Fruit fly (Drosophila melanogaster) whole organism, embryonic: ENCODE data around the gene CG12182.

ENCODE experiments used
- CG11085 ChIP-seq: fragments of 200-800 bp; sonication (Bioruptor generic); IDR thresholded peaks from 2 replicates; pipeline ENCODE4 v1.3.6; 2022; ENCODE audit warnings: missing biosample characterization, missing genetic modification characterization
- CG2202 ChIP-seq: fragments of 200-800 bp; sonication (Bioruptor generic); optimal IDR thresholded peaks from 2 replicates; lab custom pipeline; 2018; ENCODE audit warnings: missing biosample characterization, mild to moderate bottlenecking, missing genetic modification characterization
- CG7556 ChIP-seq: fragments of 200-800 bp; sonication (Bioruptor generic); optimal IDR thresholded peaks from 2 replicates; lab custom pipeline; 2017; ENCODE audit warnings: missing biosample characterization, mild to moderate bottlenecking, missing genetic modification characterization
- p53 ChIP-seq: fragments of 200-800 bp; sonication (Bioruptor generic); optimal IDR thresholded peaks from 2 replicates; lab custom pipeline; 2016; ENCODE audit warnings: missing biosample characterization, missing genetic modification characterization
- ssp ChIP-seq: fragments of 200-800 bp; sonication (Bioruptor generic); IDR thresholded peaks from 2 replicates; pipeline ENCODE4 v1.3.6; 2022; ENCODE audit warnings: missing biosample characterization, missing genetic modification characterization
- unpg ChIP-seq: fragments of 200-800 bp; sonication (Bioruptor generic); optimal IDR thresholded peaks from 3 replicates; lab custom pipeline; 2018; ENCODE audit warnings: missing biosample characterization, mild to moderate bottlenecking, missing genetic modification characterization, moderate library complexity

DNA sequence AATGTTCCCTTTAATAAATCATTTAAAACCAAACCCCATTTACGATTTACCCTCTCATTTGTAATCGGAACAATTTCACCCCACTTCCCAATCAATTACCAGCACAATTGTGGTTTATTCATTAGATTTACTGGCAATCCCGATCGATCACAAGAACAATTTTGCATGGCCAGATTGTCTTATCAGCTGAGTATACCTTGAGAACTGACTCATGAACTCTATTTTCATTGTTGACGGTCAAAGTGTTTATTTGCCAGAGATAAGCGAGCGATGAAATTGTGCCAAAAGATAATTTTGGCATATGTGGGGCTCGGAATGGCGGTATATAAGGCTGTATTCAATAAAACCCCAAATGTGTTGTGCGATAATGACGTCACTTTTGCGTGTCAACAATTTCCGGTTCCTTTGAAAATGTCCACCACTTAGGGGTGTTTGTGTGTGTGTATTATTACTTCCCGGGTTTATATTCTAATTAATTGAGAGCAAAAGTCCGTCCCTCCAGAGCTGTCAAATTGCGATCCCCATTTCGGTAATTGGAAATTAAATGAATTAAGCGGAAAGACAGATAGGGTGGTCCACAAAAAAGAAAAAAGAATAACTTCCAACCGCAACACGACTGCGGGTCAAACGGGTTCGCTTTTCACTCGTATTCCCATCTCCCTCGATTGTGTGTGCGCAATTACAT is 26.3 kb downstream of the CG12182 start:
- TF ChIP-seq CG2202 (tag; lab: Kevin White, UChicago), result no peak
- no peak for TF ChIP-seq CG11085 (GFP tag; lab: Robert Waterston, UW)
- TF ChIP-seq unpg (GFP tag; lab: Kevin White, UChicago), result no peak
- no peak for TF ChIP-seq ssp
- TF ChIP-seq p53, result no peak
- no peak for TF ChIP-seq CG7556 (GFP tag; lab: Kevin White, UChicago)
